Fruit fly (Drosophila melanogaster) Kc167 (cell line): Measurements from ENCODE around the gene CG11695.

Experiments used
- Myc ChIP-seq: fragments of >200 bp; optimal IDR thresholded peaks from 2 replicates; lab custom pipeline; 2017; ENCODE audit warnings: missing external identifiers
- Sin3A ChIP-seq: fragments of >200 bp; optimal IDR thresholded peaks from 2 replicates; lab custom pipeline; 2018; ENCODE audit warnings: missing external identifiers
- h ChIP-seq: fragments of >200 bp; optimal IDR thresholded peaks from 3 replicates; lab custom pipeline; 2018; ENCODE audit warnings: missing external identifiers
- insv ChIP-seq: fragments of >200 bp; optimal IDR thresholded peaks from 3 replicates; lab custom pipeline; 2018; ENCODE audit warnings: missing external identifiers
- psq ChIP-seq: fragments of >200 bp; optimal IDR thresholded peaks from 2 replicates; lab custom pipeline; 2017; ENCODE audit warnings: missing external identifiers
- ttk ChIP-seq: sonication (Bioruptor generic); optimal IDR thresholded peaks from 2 replicates; lab custom pipeline; 2017; ENCODE audit warnings: missing external identifiers

The CG11695 gene

DNA sequence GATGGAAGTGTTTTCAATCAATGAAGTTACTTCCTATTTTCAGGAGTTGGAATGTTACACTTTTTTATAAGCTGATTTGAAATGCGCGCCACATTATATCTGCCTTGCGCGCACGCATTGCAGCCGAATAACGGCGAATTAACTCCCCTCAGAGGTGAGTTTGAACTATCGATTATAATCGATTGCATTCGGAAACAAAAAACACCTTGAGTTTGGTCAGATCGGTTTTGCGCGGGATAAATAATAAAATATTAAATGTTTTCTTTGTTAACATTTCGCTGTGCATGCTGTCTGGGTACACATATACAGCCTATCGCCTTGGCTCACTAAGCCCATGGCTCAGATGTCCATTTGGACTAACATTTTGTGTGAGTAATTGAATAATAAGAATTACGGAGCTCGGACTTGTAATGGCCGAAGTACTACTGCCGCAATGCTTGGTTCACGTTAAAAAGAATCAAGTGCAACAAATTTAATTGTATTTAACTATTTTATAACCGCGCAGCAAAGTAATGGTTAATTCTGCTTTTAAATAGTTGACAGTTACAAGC, 44.7 kb downstream of the CG11695 start:
- TF ChIP-seq Sin3A (lab: Kevin White, UChicago) (no peak), h (lab: Kevin White, UChicago) (no peak)

- TF ChIP-seq Myc (lab: Kevin White, UChicago) (no peak), ttk (lab: Kevin White, UChicago) (no peak), h (lab: Kevin White, UChicago) (no peak), insv (no peak), Sin3A (lab: Kevin White, UChicago) (no peak), psq (no peak)
Measured at dm6 chrX:11621866-11622648, 45.4 kb downstream of the CG11695 start, which contains the start of gene Ptp10D. TSS of gene Ptp10D (plus strand) at chrX:11622015.

- no peak for TF ChIP-seq ttk (lab: Kevin White, UChicago)
- TF ChIP-seq Sin3A (lab: Kevin White, UChicago), result no peak
- TF ChIP-seq Myc (lab: Kevin White, UChicago), result no peak
- TF ChIP-seq psq, result no peak
- TF ChIP-seq h (lab: Kevin White, UChicago), result no peak
- TF ChIP-seq insv, result no peak
Measured at dm6 chrX:11622649-11623425, 46.2 kb downstream of the CG11695 start.
